Worm (Caenorhabditis elegans) whole organism, L4 larva: ENCODE measurements around the gene C05E4.7.

Experiments used
- F10B5.3 ChIP-seq: sonication (generic microtip); optimal IDR thresholded peaks from 2 replicates; lab custom pipeline; 2016; ENCODE audit warnings: mild to moderate bottlenecking, missing genetic modification characterization, missing compliant biosample characterization
- F26F4.8 ChIP-seq: fragments of 200-800 bp; sonication (Bioruptor generic); conservative IDR thresholded peaks from 2 replicates; pipeline ENCODE4 v1.3.6; 2022; ENCODE audit warnings: missing genetic modification characterization, missing compliant biosample characterization
- F37D6.2 ChIP-seq: sonication (generic microtip); optimal IDR thresholded peaks from 2 replicates; lab custom pipeline; 2016; ENCODE audit warnings: mild to moderate bottlenecking, missing genetic modification characterization, missing compliant biosample characterization
- F44E2.7 ChIP-seq: fragments of 200-800 bp; sonication (Bioruptor generic); IDR thresholded peaks from 2 replicates; pipeline ENCODE4 v2.1.2; 2022; ENCODE audit warnings: missing genetic modification characterization, missing compliant biosample characterization
- R02D3.7 ChIP-seq: fragments of 150-350 bp; sonication (generic microtip); optimal IDR thresholded peaks from 3 replicates; lab custom pipeline; 2014; ENCODE audit warnings: missing biosample characterization, missing genetic modification characterization
- T26A8.4 ChIP-seq: fragments of 200-800 bp; sonication (Bioruptor generic); IDR thresholded peaks from 2 replicates; pipeline ENCODE4 v1.3.6; 2022; ENCODE audit warnings: missing genetic modification characterization, missing compliant biosample characterization
- Y105C5A.15 ChIP-seq: fragments of 200-800 bp; sonication (Bioruptor generic); IDR thresholded peaks from 2 replicates; pipeline ENCODE4 v1.3.6; 2022; ENCODE audit warnings: missing genetic modification characterization, missing compliant biosample characterization
- Y5F2A.4 ChIP-seq: fragments of 200-800 bp; sonication (Bioruptor generic); optimal IDR thresholded peaks from 2 replicates; lab custom pipeline; 2018; ENCODE audit warnings: mild to moderate bottlenecking, missing genetic modification characterization, missing compliant biosample characterization
- ZK546.5 ChIP-seq, 2 experiments: sonication (generic microtip); optimal IDR thresholded peaks; 2 replicates each; lab custom pipeline; 2017; ENCODE audit warnings: missing biosample characterization in 2 of 2, missing genetic modification characterization in 2 of 2
- aha-1 ChIP-seq: fragments of 150-350 bp; peaks from one replicate; lab custom pipeline; 2014; ENCODE audit warnings: missing biosample characterization, missing genetic modification characterization
- ama-1 ChIP-seq: fragments of 150-350 bp; optimal IDR thresholded peaks from 2 replicates; lab custom pipeline; 2014; ENCODE audit warnings: inconsistent platforms, mixed read lengths
- attf-4 ChIP-seq: sonication (generic microtip); optimal IDR thresholded peaks from 3 replicates; lab custom pipeline; 2017; ENCODE audit warnings: missing biosample characterization, missing genetic modification characterization
- ceh-32 ChIP-seq: sonication (generic microtip); optimal IDR thresholded peaks from 2 replicates; lab custom pipeline; 2016; ENCODE audit warnings: mild to moderate bottlenecking, missing genetic modification characterization, missing compliant biosample characterization; ENCODE audit not compliant: poor library complexity
- ces-1 ChIP-seq: fragments of 150-350 bp; sonication (generic microtip); optimal IDR thresholded peaks from 4 replicates; lab custom pipeline; 2014; ENCODE audit warnings: missing biosample characterization, missing genetic modification reagents, missing genetic modification characterization
- cey-2 ChIP-seq: sonication (generic microtip); optimal IDR thresholded peaks from 3 replicates; lab custom pipeline; 2017; ENCODE audit warnings: missing genetic modification characterization, mild to moderate bottlenecking, missing compliant biosample characterization, antibody characterized with exemption, borderline replicate concordance; ENCODE audit not compliant: insufficient read depth
- ctbp-1 ChIP-seq: fragments of 200-800 bp; sonication (Bioruptor generic); IDR thresholded peaks from 2 replicates; pipeline ENCODE4 v1.3.6; 2022; ENCODE audit warnings: missing genetic modification reagents, missing genetic modification characterization, missing compliant biosample characterization
- daf-19 ChIP-seq: fragments of 200-800 bp; sonication (Bioruptor generic); conservative IDR thresholded peaks from 2 replicates; pipeline ENCODE4 v1.3.6; 2022; ENCODE audit warnings: missing genetic modification characterization, missing compliant biosample characterization
- daf-8 ChIP-seq: fragments of 200-800 bp; sonication (Bioruptor generic); IDR thresholded peaks from 2 replicates; pipeline ENCODE4 v1.3.6; 2022; ENCODE audit warnings: missing genetic modification characterization, missing compliant biosample characterization
- dmd-8 ChIP-seq: fragments of 200-800 bp; sonication (Bioruptor generic); IDR thresholded peaks from 2 replicates; pipeline ENCODE4 v1.3.6; 2022; ENCODE audit warnings: missing genetic modification characterization, missing compliant biosample characterization
- dpl-1 ChIP-seq: fragments of 150-350 bp; optimal IDR thresholded peaks from 2 replicates; lab custom pipeline; 2014; ENCODE audit warnings: missing biosample characterization, missing genetic modification reagents, missing genetic modification characterization
- fkh-10 ChIP-seq: fragments of 150-350 bp; optimal IDR thresholded peaks from 2 replicates; lab custom pipeline; 2014; ENCODE audit warnings: missing biosample characterization, missing genetic modification reagents, missing genetic modification characterization
- hif-1 ChIP-seq, 2 experiments: sonication (generic microtip); optimal IDR thresholded peaks; 2 replicates each; lab custom pipeline; 2016 to 2017; ENCODE audit warnings: missing compliant biosample characterization in 2 of 2, missing genetic modification characterization in 2 of 2, missing genetic modification reagents in 2 of 2, missing genotype in 2 of 2, mild to moderate bottlenecking in 1 of 2
- jun-1 ChIP-seq: fragments of 150-350 bp; optimal IDR thresholded peaks from 2 replicates; lab custom pipeline; 2014; ENCODE audit warnings: missing biosample characterization, missing genetic modification reagents, missing genetic modification characterization
- lim-7 ChIP-seq: fragments of 200-800 bp; sonication (Bioruptor generic); IDR thresholded peaks from 2 replicates; pipeline ENCODE4 v1.3.6; 2022; ENCODE audit warnings: missing genetic modification characterization, missing compliant biosample characterization
- lin-15B ChIP-seq: fragments of 150-350 bp; sonication (generic microtip); optimal IDR thresholded peaks from 3 replicates; lab custom pipeline; 2014; ENCODE audit warnings: missing biosample characterization, missing genetic modification characterization
- lin-29 ChIP-seq: fragments of 200-800 bp; sonication (Bioruptor generic); IDR thresholded peaks from 2 replicates; pipeline ENCODE4 v1.3.6; 2022; ENCODE audit warnings: missing genetic modification reagents, missing genetic modification characterization, missing compliant biosample characterization
- lin-38 ChIP-seq: fragments of 200-800 bp; sonication (Bioruptor generic); IDR thresholded peaks from 2 replicates; pipeline ENCODE4 v1.3.6; 2022; ENCODE audit warnings: missing genetic modification reagents, missing genetic modification characterization, missing compliant biosample characterization
- lsy-2 ChIP-seq, 2 experiments: fragments of 150-350 bp in 1 of 2; sonication (generic microtip) in 1 of 2; optimal IDR thresholded peaks; 2 replicates each; lab custom pipeline; 2014 to 2017; ENCODE audit warnings: missing biosample characterization in 2 of 2, missing genetic modification characterization in 2 of 2
- madf-5 ChIP-seq, 2 experiments: fragments of 200-800 bp; sonication (Bioruptor generic); IDR thresholded peaks; 2 replicates each; pipeline ENCODE4 v1.3.6; 2022; ENCODE audit warnings: missing compliant biosample characterization in 2 of 2, missing genetic modification characterization in 2 of 2
- mdt-29 ChIP-seq: fragments of 200-800 bp; sonication (Bioruptor generic); IDR thresholded peaks from 2 replicates; pipeline ENCODE4 v1.3.6; 2022; ENCODE audit warnings: missing genetic modification reagents, missing genetic modification characterization, missing compliant biosample characterization
- mep-1 ChIP-seq: fragments of 150-350 bp; sonication (generic microtip); optimal IDR thresholded peaks from 3 replicates; lab custom pipeline; 2014; ENCODE audit warnings: missing biosample characterization, missing genetic modification characterization
- mes-2 ChIP-seq: sonication (generic microtip); optimal IDR thresholded peaks from 2 replicates; lab custom pipeline; 2016; ENCODE audit warnings: missing genotype, mild to moderate bottlenecking, missing genetic modification characterization, missing compliant biosample characterization; ENCODE audit not compliant: poor library complexity, severe bottlenecking
- nhr-111 ChIP-seq: fragments of 200-800 bp; sonication (Bioruptor generic); optimal IDR thresholded peaks from 2 replicates; lab custom pipeline; 2018; ENCODE audit warnings: mild to moderate bottlenecking, missing genetic modification characterization, missing compliant biosample characterization
- nhr-41 ChIP-seq: fragments of 200-800 bp; sonication (Bioruptor generic); IDR thresholded peaks from 2 replicates; pipeline ENCODE4 v1.3.6; 2022; ENCODE audit warnings: missing genetic modification reagents, missing genetic modification characterization, missing compliant biosample characterization
- nhr-42 ChIP-seq: fragments of 200-800 bp; sonication (Bioruptor generic); IDR thresholded peaks from 2 replicates; pipeline ENCODE4 v1.3.6; 2022; ENCODE audit warnings: missing genetic modification characterization, missing compliant biosample characterization
- nhr-6 ChIP-seq: fragments of 150-350 bp; optimal IDR thresholded peaks from 2 replicates; lab custom pipeline; 2014; ENCODE audit warnings: missing biosample characterization, missing genetic modification characterization
- pha-4 ChIP-seq, 2 experiments: fragments of 150-350 bp in 1 of 2; fragments of 200-800 bp in 1 of 2; sonication (Bioruptor generic) in 1 of 2; IDR thresholded peaks in 1 of 2; optimal IDR thresholded peaks in 1 of 2; 2 replicates each; pipeline versions ENCODE4 v1.3.6 to Lab custom; 2014 to 2022; ENCODE audit warnings: missing genetic modification characterization in 2 of 2, missing genetic modification reagents in 2 of 2, missing biosample characterization in 1 of 2, missing compliant biosample characterization in 1 of 2
- sdz-12 ChIP-seq: fragments of 200-800 bp; sonication (Bioruptor generic); optimal IDR thresholded peaks from 2 replicates; lab custom pipeline; 2018; ENCODE audit warnings: mild to moderate bottlenecking, missing genetic modification characterization, missing compliant biosample characterization
- set-16 ChIP-seq: fragments of 200-800 bp; sonication (Bioruptor generic); IDR thresholded peaks from 2 replicates; pipeline ENCODE4 v1.3.6; 2022; ENCODE audit warnings: missing genetic modification reagents, missing genetic modification characterization, missing compliant biosample characterization
- skn-1 ChIP-seq: fragments of 150-350 bp; optimal IDR thresholded peaks from 2 replicates; lab custom pipeline; 2014; ENCODE audit warnings: missing biosample characterization, missing genetic modification characterization
- snpc-4 ChIP-seq: fragments of 150-350 bp; optimal IDR thresholded peaks from 2 replicates; lab custom pipeline; 2014; ENCODE audit warnings: missing biosample characterization, missing genetic modification characterization
- spr-1 ChIP-seq: sonication (generic microtip); optimal IDR thresholded peaks from 2 replicates; lab custom pipeline; 2016; ENCODE audit warnings: mild to moderate bottlenecking, missing genetic modification characterization, missing compliant biosample characterization
- spr-3 ChIP-seq: fragments of 200-800 bp; sonication (Bioruptor generic); optimal IDR thresholded peaks from 2 replicates; lab custom pipeline; 2018; ENCODE audit warnings: mild to moderate bottlenecking, missing genetic modification characterization, missing compliant biosample characterization
- tag-97 ChIP-seq: fragments of 200-800 bp; sonication (Bioruptor generic); IDR thresholded peaks from 2 replicates; pipeline ENCODE4 v1.3.6; 2022; ENCODE audit warnings: missing genetic modification characterization, missing compliant biosample characterization
- unc-62 ChIP-seq, 3 experiments: fragments of 150-350 bp in 1 of 3; sonication (generic microtip); optimal IDR thresholded peaks in 2 of 3; peaks in 1 of 3; 1 replicate in 1 of 3; 2 replicates in 2 of 3; lab custom pipeline; 2014 to 2017; ENCODE audit warnings: missing biosample characterization in 3 of 3, missing genetic modification characterization in 3 of 3, missing genetic modification reagents in 3 of 3, missing genotype in 1 of 3
- zip-11 ChIP-seq: fragments of 200-800 bp; sonication (Bioruptor generic); IDR thresholded peaks from 2 replicates; pipeline ENCODE4 v1.3.6; 2022; ENCODE audit warnings: missing genetic modification characterization, missing compliant biosample characterization

Gene C05E4.7

DNA sequence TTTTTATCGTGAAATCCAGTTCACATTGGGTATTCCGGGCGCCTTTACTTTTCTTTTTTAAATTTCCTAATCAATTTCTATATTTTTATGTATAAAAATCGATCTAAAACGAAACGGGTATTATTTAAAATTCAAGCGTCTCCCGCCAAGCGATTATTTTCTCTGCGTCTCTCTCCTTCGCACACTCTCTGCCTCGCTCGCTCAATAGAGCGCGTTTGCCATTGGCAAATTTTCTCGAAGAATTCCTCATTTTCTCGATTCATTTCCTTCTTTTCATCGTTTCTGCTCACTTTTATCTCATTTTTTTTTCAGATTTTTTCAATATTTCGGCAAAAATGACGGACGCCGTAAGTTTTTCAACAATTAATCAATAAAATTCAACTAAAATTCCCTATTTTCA, 31.3 kb downstream of the C05E4.7 start, which contains the start of gene sti-1 (continued):
- TF ChIP-seq snpc-4 (tag; lab: Kevin White, UChicago): no peak
- no peak for TF ChIP-seq lin-29

DNA sequence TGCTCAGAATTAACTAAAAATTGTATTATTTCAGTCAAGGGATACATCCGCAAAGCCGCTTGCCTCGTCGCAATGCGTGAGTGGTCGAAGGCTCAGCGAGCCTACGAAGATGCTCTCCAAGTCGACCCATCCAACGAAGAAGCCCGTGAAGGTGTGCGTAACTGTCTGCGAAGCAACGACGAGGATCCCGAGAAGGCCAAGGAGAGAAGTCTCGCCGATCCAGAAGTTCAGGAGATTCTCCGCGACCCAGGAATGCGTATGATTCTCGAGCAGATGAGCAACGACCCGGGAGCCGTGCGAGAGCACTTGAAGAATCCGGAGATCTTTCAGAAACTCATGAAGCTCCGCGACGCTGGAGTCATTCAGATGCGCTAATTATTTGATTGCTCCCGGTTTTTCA, 32.4 kb downstream of the C05E4.7 start:
- TF ChIP-seq madf-5 (GFP tag; IDR thresholded peaks at IDR 0.05; lab: Robert Waterston, UW) (0 out of 4 replicates have a peak, but pooled peaks of 1 of the 2 experiments have one; percentile 30), F44E2.7 (GFP tag; lab: Robert Waterston, UW) (no peak), aha-1 (tag; lab: Kevin White, UChicago) (no peak), set-16 (GFP tag; lab: Robert Waterston, UW) (peak; percentile 72), attf-4 (no peak)

- TF ChIP-seq ces-1 (GFP tag; lab: Kevin White, UChicago): no peak
- TF ChIP-seq lin-38 (GFP tag; lab: Robert Waterston, UW): peak; percentile 87
- no peak for TF ChIP-seq hif-1 (tag; optimal IDR thresholded peaks at IDR 0.05; lab: Kevin White, UChicago)
- TF ChIP-seq Y105C5A.15 (GFP tag; lab: Robert Waterston, UW): no peak
- no peak for TF ChIP-seq daf-19 (GFP tag; lab: Robert Waterston, UW)
- no peak for TF ChIP-seq F26F4.8 (GFP tag; lab: Robert Waterston, UW)
- no peak for TF ChIP-seq F10B5.3
- TF ChIP-seq T26A8.4 (GFP tag; lab: Robert Waterston, UW): 0 out of 2 replicates have a peak, but pooled peaks have one; percentile 63
- TF ChIP-seq aha-1 (tag; lab: Kevin White, UChicago): peak; percentile 68
- no peak for TF ChIP-seq tag-97 (GFP tag; lab: Robert Waterston, UW)
- 0 out of 2 replicates have a peak, but pooled peaks have one; percentile 21 for TF ChIP-seq ctbp-1 (GFP tag; lab: Robert Waterston, UW)
- TF ChIP-seq Y5F2A.4 (GFP tag; lab: Kevin White, UChicago): no peak
- TF ChIP-seq jun-1 (tag; lab: Kevin White, UChicago): no peak
- TF ChIP-seq mep-1 (tag; lab: Kevin White, UChicago): no peak
- TF ChIP-seq mdt-29 (GFP tag; lab: Robert Waterston, UW): no peak
- TF ChIP-seq dpl-1 (GFP tag; lab: Kevin White, UChicago): no peak
- TF ChIP-seq dmd-8: no peak
- TF ChIP-seq R02D3.7 (tag; lab: Kevin White, UChicago): peak; percentile 60
- no peak for TF ChIP-seq ZK546.5 (tag; optimal IDR thresholded peaks at IDR 0.05; lab: Kevin White, UChicago)
- TF ChIP-seq lin-15B (tag; lab: Kevin White, UChicago): no peak
- no peak for TF ChIP-seq sdz-12 (GFP tag; lab: Kevin White, UChicago)
- TF ChIP-seq cey-2 (tag; lab: Kevin White, UChicago): no peak
- TF ChIP-seq daf-8 (GFP tag; lab: Robert Waterston, UW): no peak
- peak in 1 of 2 experiments; percentile 52 for TF ChIP-seq lsy-2 (tag; optimal IDR thresholded peaks at IDR 0.05; lab: Kevin White, UChicago)
- peak; percentile 11; the same call in 1 of the 2 replicates for TF ChIP-seq pha-4 (GFP tag; IDR thresholded peaks at IDR 0.05; lab: Robert Waterston, UW)
- no peak for TF ChIP-seq pha-4 (tag; optimal IDR thresholded peaks at IDR 0.05; lab: Kevin White, UChicago)
- TF ChIP-seq nhr-111 (GFP tag; lab: Kevin White, UChicago): no peak
- TF ChIP-seq spr-3: no peak
- no peak for TF ChIP-seq ceh-32 (tag; lab: Kevin White, UChicago)
- no peak for TF ChIP-seq F44E2.7 (GFP tag; lab: Robert Waterston, UW)
- no peak for TF ChIP-seq unc-62 (GFP tag; optimal IDR thresholded peaks at IDR 0.05 in 1 of 2; lab: Kevin White, UChicago)
- TF ChIP-seq unc-62 (tag; optimal IDR thresholded peaks at IDR 0.05; lab: Kevin White, UChicago): no peak
- TF ChIP-seq F37D6.2 (tag; lab: Kevin White, UChicago): no peak
- no peak for TF ChIP-seq skn-1 (tag; lab: Kevin White, UChicago)
- TF ChIP-seq mes-2 (tag; lab: Kevin White, UChicago): no peak
- TF ChIP-seq zip-11 (GFP tag; lab: Robert Waterston, UW): no peak
- TF ChIP-seq nhr-42 (GFP tag; lab: Robert Waterston, UW): 0 out of 2 replicates have a peak, but pooled peaks have one; percentile 38
- no peak for TF ChIP-seq fkh-10 (GFP tag; lab: Kevin White, UChicago)
- no peak for TF ChIP-seq spr-1 (tag; lab: Kevin White, UChicago)
- TF ChIP-seq nhr-6 (tag; lab: Kevin White, UChicago): no peak
- TF ChIP-seq lim-7 (GFP tag; lab: Robert Waterston, UW): no peak
- peak; percentile 69 for TF ChIP-seq ama-1
- no peak for TF ChIP-seq nhr-41 (GFP tag; lab: Robert Waterston, UW)
Measured at ce11 chrV:774875-775359, 33.0 kb downstream of the C05E4.7 start, which contains the start of gene srbc-58. Gene srbc-58 (plus strand): TSS chrV:774995.
